Fruit fly (Drosophila melanogaster) whole organism, embryonic: ENCODE data around the gene CG14020.
A peak's percentile ranks its signal among the peaks of the same experiment; 100 is the strongest.

Source experiments
- Abd-B ChIP-seq: fragments of 200-800 bp; sonication (Bioruptor generic); optimal IDR thresholded peaks from 2 replicates; lab custom pipeline; 2018; ENCODE audit warnings: missing biosample characterization, mild to moderate bottlenecking, missing genetic modification characterization, moderate library complexity
- Awh ChIP-seq: fragments of 200-800 bp; sonication (Bioruptor generic); IDR thresholded peaks from 2 replicates; pipeline ENCODE4, ENCODE4 v1.3.6; 2022; ENCODE audit warnings: missing biosample characterization, missing genetic modification characterization
- CG10431 ChIP-seq: fragments of 200-800 bp; sonication (Bioruptor generic); optimal IDR thresholded peaks from 3 replicates; lab custom pipeline; 2018; ENCODE audit warnings: missing biosample characterization, mild to moderate bottlenecking, missing genetic modification characterization
- CG11247 ChIP-seq: fragments of 200-800 bp; sonication (Bioruptor generic); IDR thresholded peaks from 2 replicates; pipeline ENCODE4 v1.3.6; 2022; ENCODE audit warnings: missing biosample characterization, missing genetic modification characterization
- CG11398 ChIP-seq: fragments of 200-800 bp; sonication (Bioruptor generic); optimal IDR thresholded peaks from 2 replicates; lab custom pipeline; 2016; ENCODE audit warnings: missing biosample characterization, missing genetic modification characterization
- CG11504 ChIP-seq: fragments of 200-800 bp; sonication (Bioruptor generic); optimal IDR thresholded peaks from 3 replicates; lab custom pipeline; 2019; ENCODE audit warnings: missing biosample characterization, mild to moderate bottlenecking, missing genetic modification characterization, moderate library complexity
- CG11695 ChIP-seq: fragments of 200-800 bp; sonication (Bioruptor generic); IDR thresholded peaks from 3 replicates; pipeline ENCODE4 v1.3.6; 2022; ENCODE audit warnings: missing biosample characterization, missing genetic modification characterization
- CG11723 ChIP-seq: fragments of 200-800 bp; sonication (Bioruptor generic); optimal IDR thresholded peaks from 2 replicates; lab custom pipeline; 2017; ENCODE audit warnings: missing biosample characterization, mild to moderate bottlenecking, missing genetic modification characterization
- CG12155 ChIP-seq: fragments of 200-800 bp; sonication (Bioruptor generic); optimal IDR thresholded peaks from 3 replicates; lab custom pipeline; 2016; ENCODE audit warnings: missing biosample characterization, missing genetic modification characterization
- CG12659 ChIP-seq: fragments of 200-800 bp; sonication (Bioruptor generic); optimal IDR thresholded peaks from 3 replicates; lab custom pipeline; 2017; ENCODE audit warnings: mild to moderate bottlenecking, missing biosample characterization, missing genetic modification reagents, missing genetic modification characterization
- CG14965 ChIP-seq: fragments of 200-800 bp; sonication (Bioruptor generic); optimal IDR thresholded peaks from 2 replicates; lab custom pipeline; 2016; ENCODE audit warnings: missing biosample characterization, missing genetic modification characterization, borderline replicate concordance
- CG15601 ChIP-seq: fragments of 200-800 bp; sonication (Bioruptor generic); optimal IDR thresholded peaks from 3 replicates; lab custom pipeline; 2019; ENCODE audit warnings: missing biosample characterization, mild to moderate bottlenecking, missing genetic modification characterization, moderate library complexity
- CG17568 ChIP-seq: fragments of 200-800 bp; sonication (Bioruptor generic); optimal IDR thresholded peaks from 2 replicates; lab custom pipeline; 2018; ENCODE audit warnings: missing biosample characterization, mild to moderate bottlenecking, missing genetic modification characterization, moderate library complexity
- CG18619 ChIP-seq: fragments of 200-800 bp; sonication (Bioruptor generic); optimal IDR thresholded peaks from 3 replicates; lab custom pipeline; 2017; ENCODE audit warnings: missing biosample characterization, mild to moderate bottlenecking, missing genetic modification characterization
- CG31441 ChIP-seq: fragments of 200-800 bp; sonication (Bioruptor generic); IDR thresholded peaks from 2 replicates; pipeline ENCODE4 v1.3.6; 2022; ENCODE audit warnings: missing biosample characterization, missing genetic modification characterization
- CG3838 ChIP-seq: fragments of 200-800 bp; sonication (Bioruptor generic); optimal IDR thresholded peaks from 3 replicates; lab custom pipeline; 2016; ENCODE audit warnings: missing biosample characterization, missing genetic modification characterization
- CG4424 ChIP-seq: fragments of 200-800 bp; sonication (Bioruptor generic); optimal IDR thresholded peaks from 3 replicates; lab custom pipeline; 2016; ENCODE audit warnings: missing biosample characterization, missing genetic modification characterization
- CG6689 ChIP-seq: fragments of 200-800 bp; sonication (Bioruptor generic); IDR thresholded peaks from 2 replicates; pipeline ENCODE4 v1.3.6; 2022; ENCODE audit warnings: missing biosample characterization, missing genetic modification characterization
- CG8478 ChIP-seq: fragments of >200 bp; optimal IDR thresholded peaks from 2 replicates; lab custom pipeline; 2018
- Dref ChIP-seq: fragments of 200-800 bp; sonication (Bioruptor generic); IDR thresholded peaks from 2 replicates; pipeline ENCODE4 v1.3.6; 2022; ENCODE audit warnings: missing biosample characterization, missing genetic modification characterization
- HLHmδ ChIP-seq: fragments of 200-800 bp; sonication (Bioruptor generic); optimal IDR thresholded peaks from 2 replicates; lab custom pipeline; 2018; ENCODE audit warnings: missing biosample characterization, mild to moderate bottlenecking, missing genetic modification characterization, moderate library complexity
- Hey ChIP-seq: fragments of 200-800 bp; sonication (Bioruptor generic); optimal IDR thresholded peaks from 3 replicates; lab custom pipeline; 2018; ENCODE audit warnings: missing biosample characterization, mild to moderate bottlenecking, missing genetic modification characterization
- Hmx ChIP-seq: fragments of 200-800 bp; sonication (Bioruptor generic); optimal IDR thresholded peaks from 2 replicates; lab custom pipeline; 2016; ENCODE audit warnings: missing biosample characterization, missing genetic modification characterization
- Med ChIP-seq: fragments of 200-800 bp; sonication (Bioruptor generic); peaks from one replicate; lab custom pipeline; 2016; ENCODE audit warnings: missing biosample characterization, missing genetic modification characterization, mild to moderate bottlenecking, inconsistent platforms, moderate library complexity
- Oaz ChIP-seq: fragments of 200-800 bp; sonication (Bioruptor generic); IDR thresholded peaks from 2 replicates; pipeline ENCODE4 v1.3.6; 2022; ENCODE audit warnings: missing biosample characterization, missing genetic modification characterization
- Sox100B ChIP-seq: fragments of 200-800 bp; sonication (Bioruptor generic); optimal IDR thresholded peaks from 3 replicates; lab custom pipeline; 2018; ENCODE audit warnings: missing biosample characterization, mild to moderate bottlenecking, missing genetic modification characterization
- al ChIP-seq: fragments of 200-800 bp; sonication (Bioruptor generic); IDR thresholded peaks from 2 replicates; pipeline ENCODE4 v1.3.6; 2022; ENCODE audit warnings: missing biosample characterization, missing genetic modification characterization
- br ChIP-seq: fragments of >200 bp; optimal IDR thresholded peaks from 2 replicates; lab custom pipeline; 2017
- chinmo ChIP-seq: fragments of 200-800 bp; sonication (Bioruptor generic); IDR thresholded peaks from 4 replicates; pipeline ENCODE4 v1.3.6; 2022; ENCODE audit warnings: missing biosample characterization, missing genetic modification characterization; ENCODE audit not compliant: partially characterized antibody
- dati ChIP-seq: fragments of 200-800 bp; sonication (Bioruptor generic); IDR thresholded peaks from 2 replicates; pipeline ENCODE4 v1.3.6; 2022; ENCODE audit warnings: missing biosample characterization, missing genetic modification characterization
- dimm ChIP-seq: fragments of 200-800 bp; sonication (Bioruptor generic); IDR thresholded peaks from 2 replicates; pipeline ENCODE4 v1.3.6; 2022; ENCODE audit warnings: missing biosample characterization, missing genetic modification characterization
- emc ChIP-seq: fragments of 200-800 bp; sonication (Bioruptor generic); optimal IDR thresholded peaks from 2 replicates; lab custom pipeline; 2016; ENCODE audit warnings: missing biosample characterization, missing genetic modification characterization
- fd3F ChIP-seq: fragments of 200-800 bp; sonication (Bioruptor generic); optimal IDR thresholded peaks from 2 replicates; lab custom pipeline; 2018; ENCODE audit warnings: missing biosample characterization, mild to moderate bottlenecking, missing genetic modification characterization, moderate library complexity
- grau ChIP-seq: fragments of 200-800 bp; optimal IDR thresholded peaks from 3 replicates; lab custom pipeline; 2019; ENCODE audit warnings: missing biosample characterization, mild to moderate bottlenecking, missing genetic modification characterization, moderate library complexity
- h ChIP-seq: fragments of >200 bp; optimal IDR thresholded peaks from 2 replicates; lab custom pipeline; 2017
- hb ChIP-seq: fragments of 200-800 bp; sonication (Bioruptor generic); IDR thresholded peaks from 3 replicates; pipeline ENCODE4 v1.3.6; 2022; ENCODE audit warnings: missing biosample characterization, missing genetic modification characterization; ENCODE audit not compliant: partially characterized antibody
- kah ChIP-seq: fragments of 200-800 bp; sonication (Bioruptor generic); optimal IDR thresholded peaks from 2 replicates; lab custom pipeline; 2018; ENCODE audit warnings: missing biosample characterization, mild to moderate bottlenecking, missing genetic modification characterization
- lab ChIP-seq: fragments of 200-800 bp; sonication (Bioruptor generic); optimal IDR thresholded peaks from 3 replicates; lab custom pipeline; 2017; ENCODE audit warnings: missing biosample characterization, missing genetic modification characterization, mild to moderate bottlenecking, moderate library complexity, missing genetic modification reagents
- lov ChIP-seq, 2 experiments: fragments of 200-800 bp in 1 of 2; fragments of >200 bp in 1 of 2; sonication (Bioruptor generic) in 1 of 2; IDR thresholded peaks in 1 of 2; optimal IDR thresholded peaks in 1 of 2; 2 replicates in 1 of 2; 3 replicates in 1 of 2; pipeline versions ENCODE4 v1.3.6 to Lab custom; 2017 to 2022; ENCODE audit warnings: missing biosample characterization in 1 of 2, missing genetic modification characterization in 1 of 2
- nerfin-1 ChIP-seq: fragments of 200-800 bp; sonication (Bioruptor generic); optimal IDR thresholded peaks from 3 replicates; lab custom pipeline; 2019; ENCODE audit warnings: missing biosample characterization, mild to moderate bottlenecking, missing genetic modification characterization, moderate library complexity
- nom ChIP-seq: fragments of 200-800 bp; sonication (Bioruptor generic); optimal IDR thresholded peaks from 2 replicates; lab custom pipeline; 2017; ENCODE audit warnings: missing biosample characterization, missing genetic modification characterization, mild to moderate bottlenecking, moderate library complexity, missing genetic modification reagents
- pfk ChIP-seq: fragments of 200-800 bp; sonication (Bioruptor generic); optimal IDR thresholded peaks from 2 replicates; lab custom pipeline; 2018; ENCODE audit warnings: missing biosample characterization, mild to moderate bottlenecking, missing genetic modification characterization, moderate library complexity
- pita ChIP-seq: fragments of 200-800 bp; sonication (Bioruptor generic); optimal IDR thresholded peaks from 2 replicates; lab custom pipeline; 2017; ENCODE audit warnings: missing biosample characterization, mild to moderate bottlenecking, missing genetic modification characterization
- psq ChIP-seq: fragments of 200-800 bp; sonication (Bioruptor generic); optimal IDR thresholded peaks from 2 replicates; lab custom pipeline; 2017; ENCODE audit warnings: missing biosample characterization, missing genetic modification characterization
- sob ChIP-seq: fragments of 200-800 bp; sonication (Bioruptor generic); IDR thresholded peaks from 2 replicates; pipeline ENCODE4 v1.3.6; 2022; ENCODE audit warnings: missing biosample characterization, missing genetic modification characterization
- tio ChIP-seq: fragments of 200-800 bp; sonication (Bioruptor generic); optimal IDR thresholded peaks from 2 replicates; lab custom pipeline; 2017; ENCODE audit warnings: missing biosample characterization, missing genetic modification characterization, inconsistent platforms
- ttk ChIP-seq: fragments of 200-800 bp; sonication (Bioruptor generic); IDR thresholded peaks from 2 replicates; pipeline ENCODE4 v2.1.2; 2022; ENCODE audit warnings: missing biosample characterization, missing genetic modification characterization
- twi ChIP-seq: fragments of 200-800 bp; optimal IDR thresholded peaks from 2 replicates; lab custom pipeline; 2019; ENCODE audit warnings: missing biosample characterization, mild to moderate bottlenecking, missing genetic modification characterization, moderate library complexity
- zen2 ChIP-seq: fragments of 200-800 bp; sonication (Bioruptor generic); IDR thresholded peaks from 3 replicates; pipeline ENCODE4 v1.3.6; 2022; ENCODE audit warnings: missing biosample characterization, missing genetic modification characterization; ENCODE audit not compliant: partially characterized antibody

Gene CG14020

dm6 chr2L:5546518-5547287 is 29.2 kb downstream of the CG14020 start, which contains the start of gene Oscillin (continued):
- TF ChIP-seq tio (GFP tag; lab: Kevin White, UChicago) (no peak), pita (GFP tag; lab: Kevin White, UChicago) (no peak), dati (GFP tag; lab: Robert Waterston, UW) (peak; percentile 49; the same call in 1 of the 2 replicates), lab (GFP tag; lab: Kevin White, UChicago) (peak; percentile 88), nom (peak; percentile 47), dimm (no peak), hb (GFP tag; lab: Robert Waterston, UW) (peak; percentile 84), HLHmδ (GFP tag; lab: Kevin White, UChicago) (no peak), CG4424 (GFP tag; lab: Kevin White, UChicago) (peak; percentile 84), pfk (no peak), psq (GFP tag; lab: Kevin White, UChicago) (peak; percentile 88), twi (tag; lab: Kevin White, UChicago) (peak; percentile 56), sob (GFP tag; lab: Robert Waterston, UW) (peak; percentile 81), CG3838 (peak; percentile 8), nerfin-1 (tag; lab: Kevin White, UChicago) (peak; percentile 85), Awh (GFP tag; lab: Robert Waterston, UW) (peak; percentile 91), CG11723 (GFP tag; lab: Kevin White, UChicago) (peak; percentile 61), CG11247 (GFP tag; lab: Robert Waterston, UW) (peak; percentile 76), CG15601 (tag; lab: Kevin White, UChicago) (peak; percentile 90), CG12659 (peak; percentile 75), fd3F (GFP tag; lab: Kevin White, UChicago) (peak; percentile 74), CG18619 (GFP tag; lab: Kevin White, UChicago) (peak; percentile 49), CG6689 (GFP tag; lab: Robert Waterston, UW) (peak; percentile 80), CG8478 (lab: Kevin White, UChicago) (no peak), br (lab: Kevin White, UChicago) (no peak), CG14965 (GFP tag; lab: Kevin White, UChicago) (no peak), CG11398 (GFP tag; lab: Kevin White, UChicago) (peak; percentile 12), ttk (peak; percentile 81), Hmx (GFP tag; lab: Kevin White, UChicago) (peak; percentile 56), CG31441 (GFP tag; lab: Robert Waterston, UW) (peak; percentile 92), zen2 (peak; percentile 89), CG12155 (GFP tag; lab: Kevin White, UChicago) (peak; percentile 53), CG11504 (peak; percentile 88), kah (GFP tag; lab: Kevin White, UChicago) (peak; percentile 61), Sox100B (peak; percentile 88), CG11695 (GFP tag; lab: Robert Waterston, UW) (peak; percentile 90), lov (optimal IDR thresholded peaks at IDR 0.05; lab: Kevin White, UChicago) (no peak), lov (GFP tag; IDR thresholded peaks at IDR 0.05; lab: Robert Waterston, UW) (peak; percentile 77; the same call in 2 of the 3 replicates), emc (GFP tag; lab: Kevin White, UChicago) (no peak), Dref (GFP tag; lab: Robert Waterston, UW) (no peak), CG10431 (peak; percentile 77), grau (peak; percentile 86), chinmo (GFP tag; lab: Robert Waterston, UW) (peak; percentile 85; the same call in 3 of the 4 replicates), CG17568 (GFP tag; lab: Kevin White, UChicago) (no peak), Med (GFP tag; lab: Kevin White, UChicago) (peak; percentile 90), Abd-B (peak; percentile 52), h (lab: Kevin White, UChicago) (no peak), al (GFP tag; lab: Robert Waterston, UW) (peak; percentile 74), Hey (no peak), Oaz (GFP tag; lab: Robert Waterston, UW) (no peak; the same call in none of the 2 replicates)
